Fruit fly (Drosophila melanogaster): Measurements from ENCODE around the gene CG4572.

CG4572 gene

dm6 chr3R:19905932-19906439, 41.8 kb upstream of the CG4572 start (continued):
- peak; percentile 77 for TF ChIP-seq esg (GFP tag; conservative IDR thresholded peaks at IDR 0.05)
- peak; percentile 83 for TF ChIP-seq seq (GFP tag; IDR thresholded peaks at IDR 0.05)
- TF ChIP-seq Sin3A (optimal IDR thresholded peaks at IDR 0.05): no peak
- peak; percentile 27 for TF ChIP-seq eyg (GFP tag; optimal IDR thresholded peaks at IDR 0.05)
- TF ChIP-seq CG14965 (GFP tag; optimal IDR thresholded peaks at IDR 0.05; ENCODE audit: borderline replicate concordance): peak; percentile 14
- peak; percentile 25 for TF ChIP-seq CTCF (GFP tag; optimal IDR thresholded peaks at IDR 0.05)
- TF ChIP-seq ranshi (GFP tag; IDR thresholded peaks at IDR 0.05): peak; percentile 64
- no peak for TF ChIP-seq psq (GFP tag; optimal IDR thresholded peaks at IDR 0.05)
- peak; percentile 44; the same call in 1 of the 2 replicates for TF ChIP-seq wor (GFP tag; IDR thresholded peaks at IDR 0.05)
- peak; percentile 70 for TF ChIP-seq CG14050 (GFP tag; IDR thresholded peaks at IDR 0.05)
- TF ChIP-seq Lhr (GFP tag; optimal IDR thresholded peaks at IDR 0.05): peak; percentile 11
- peak; percentile 78 for TF ChIP-seq CG12071 (GFP tag; optimal IDR thresholded peaks at IDR 0.05)
- TF ChIP-seq Camta (GFP tag; optimal IDR thresholded peaks at IDR 0.05): peak; percentile 66
- no peak for TF ChIP-seq Dip2 (GFP tag; IDR thresholded peaks at IDR 0.05)
- peak; percentile 31 for TF ChIP-seq CG15601 (tag; optimal IDR thresholded peaks at IDR 0.05)
- TF ChIP-seq CG1832 (GFP tag; optimal IDR thresholded peaks at IDR 0.05): no peak
- TF ChIP-seq tio (GFP tag; optimal IDR thresholded peaks at IDR 0.05): peak; percentile 61
- peak; percentile 52; the same call in 1 of the 2 replicates for TF ChIP-seq CG11696 (GFP tag; IDR thresholded peaks at IDR 0.05)
- TF ChIP-seq mam (GFP tag; optimal IDR thresholded peaks at IDR 0.05): peak; percentile 83
- no peak for TF ChIP-seq kni (GFP tag; optimal IDR thresholded peaks at IDR 0.05)
- TF ChIP-seq CG3995 (GFP tag; optimal IDR thresholded peaks at IDR 0.05): peak; percentile 44
- peak; percentile 53 for TF ChIP-seq sd (tag; optimal IDR thresholded peaks at IDR 0.05)
- TF ChIP-seq mirr (GFP tag; optimal IDR thresholded peaks at IDR 0.05): peak; percentile 68
- peak; percentile 4 for TF ChIP-seq CG8359 (GFP tag; optimal IDR thresholded peaks at IDR 0.05; ENCODE audit: borderline replicate concordance)
- no peak for TF ChIP-seq Dref (GFP tag; IDR thresholded peaks at IDR 0.05)
- peak; percentile 87 for TF ChIP-seq CG6272 (GFP tag; IDR thresholded peaks at IDR 0.05)
- peak; percentile 79 for TF ChIP-seq az2 (GFP tag; optimal IDR thresholded peaks at IDR 0.05)
- peak; percentile 79 for TF ChIP-seq CoRest (tag; optimal IDR thresholded peaks at IDR 0.05)
- TF ChIP-seq CG3407 (GFP tag; optimal IDR thresholded peaks at IDR 0.05): no peak
- no peak for TF ChIP-seq grn (GFP tag; optimal IDR thresholded peaks at IDR 0.05)
- peak; percentile 60; the same call in 1 of the 2 replicates for TF ChIP-seq MBD-R2 (GFP tag; IDR thresholded peaks at IDR 0.05)
- TF ChIP-seq NC2β (GFP tag; optimal IDR thresholded peaks at IDR 0.05): peak; percentile 48
- no peak for TF ChIP-seq Poxn (GFP tag; IDR thresholded peaks at IDR 0.05)
- peak; percentile 61 for TF ChIP-seq tin (GFP tag; optimal IDR thresholded peaks at IDR 0.05)
- peak; percentile 70 for TF ChIP-seq CG1602 (GFP tag; optimal IDR thresholded peaks at IDR 0.05)
- peak; percentile 67; the same call in 2 of the 3 replicates for TF ChIP-seq CG11093 (GFP tag; IDR thresholded peaks at IDR 0.05)
- peak; percentile 81 for TF ChIP-seq stc (GFP tag; IDR thresholded peaks at IDR 0.05)
- peak; percentile 92 for TF ChIP-seq Med (GFP tag)
- TF ChIP-seq chn (GFP tag; optimal IDR thresholded peaks at IDR 0.05): peak; percentile 67
- TF ChIP-seq jigr1 (GFP tag; IDR thresholded peaks at IDR 0.05): peak; percentile 70; the same call in 2 of the 3 replicates
- TF ChIP-seq sna (GFP tag; IDR thresholded peaks at IDR 0.05; ENCODE audit: partially characterized antibody): no peak
- TF ChIP-seq Max (GFP tag; optimal IDR thresholded peaks at IDR 0.05): peak; percentile 47
- TF ChIP-seq CG32767 (GFP tag; IDR thresholded peaks at IDR 0.05): peak; percentile 62; the same call in 1 of the 2 replicates
- no peak for TF ChIP-seq CG15073 (GFP tag; optimal IDR thresholded peaks at IDR 0.05)
- peak; percentile 92 for TF ChIP-seq CG18599 (GFP tag; optimal IDR thresholded peaks at IDR 0.05)
- no peak for TF ChIP-seq tna (GFP tag; IDR thresholded peaks at IDR 0.05; ENCODE audit: partially characterized antibody)
- TF ChIP-seq CG10366 (GFP tag; IDR thresholded peaks at IDR 0.05): peak; percentile 83
- peak; percentile 72 for TF ChIP-seq CG18262 (tag; optimal IDR thresholded peaks at IDR 0.05)
- peak; percentile 61 for TF ChIP-seq sim (GFP tag; IDR thresholded peaks at IDR 0.05)
- no peak for TF ChIP-seq hkb (optimal IDR thresholded peaks at IDR 0.05)
- peak; percentile 78 for TF ChIP-seq hkb (GFP tag; IDR thresholded peaks at IDR 0.05)
- peak; percentile 83 for TF ChIP-seq CG15269 (tag; optimal IDR thresholded peaks at IDR 0.05)
